Worm (Caenorhabditis elegans) whole organism, early embryonic: ENCODE results near the gene C31C9.7.

Experiments
- B0310.2 ChIP-seq: sonication (generic microtip); optimal IDR thresholded peaks from 2 replicates; lab custom pipeline; 2016; ENCODE audit warnings: mild to moderate bottlenecking, missing genetic modification characterization, missing compliant biosample characterization
- F13C5.2 ChIP-seq: sonication (generic microtip); optimal IDR thresholded peaks from 2 replicates; lab custom pipeline; 2017; ENCODE audit warnings: mild to moderate bottlenecking, missing genetic modification characterization, inconsistent platforms, missing compliant biosample characterization
- aly-1 ChIP-seq: sonication (generic microtip); optimal IDR thresholded peaks from 2 replicates; lab custom pipeline; 2016; ENCODE audit warnings: missing genetic modification characterization, missing compliant biosample characterization
- ama-1 ChIP-seq: fragments of 150-350 bp; optimal IDR thresholded peaks from 2 replicates; lab custom pipeline; 2014
- ceh-13 ChIP-seq: fragments of 200-800 bp; sonication (Bioruptor generic); optimal IDR thresholded peaks from 2 replicates; lab custom pipeline; 2018; ENCODE audit warnings: mild to moderate bottlenecking, missing genetic modification characterization, missing compliant biosample characterization
- ceh-36 ChIP-seq: sonication (generic microtip); optimal IDR thresholded peaks from 2 replicates; lab custom pipeline; 2016; ENCODE audit warnings: missing genetic modification characterization, inconsistent platforms, missing compliant biosample characterization
- ets-7 ChIP-seq: sonication (generic microtip); optimal IDR thresholded peaks from 2 replicates; lab custom pipeline; 2016; ENCODE audit warnings: missing genotype, missing genetic modification characterization, missing compliant biosample characterization
- flt-1 ChIP-seq: fragments of 200-800 bp; sonication (Bioruptor generic); IDR thresholded peaks from 2 replicates; pipeline ENCODE4 v1.3.6; 2022; ENCODE audit warnings: missing genetic modification characterization, missing compliant biosample characterization
- hmbx-1 ChIP-seq: sonication (generic microtip); optimal IDR thresholded peaks from 2 replicates; lab custom pipeline; 2016; ENCODE audit warnings: mild to moderate bottlenecking, missing genetic modification characterization, missing compliant biosample characterization
- hmg-4 ChIP-seq: fragments of 200-800 bp; sonication (Bioruptor generic); optimal IDR thresholded peaks from 2 replicates; lab custom pipeline; 2018; ENCODE audit warnings: mild to moderate bottlenecking, missing genetic modification characterization, missing compliant biosample characterization
- hnd-1 ChIP-seq: sonication (generic microtip); optimal IDR thresholded peaks from 2 replicates; lab custom pipeline; 2016; ENCODE audit warnings: missing genetic modification characterization, missing compliant biosample characterization
- pes-1 ChIP-seq: fragments of 200-800 bp; sonication (Bioruptor generic); IDR thresholded peaks from 2 replicates; pipeline ENCODE4 v1.3.6; 2022; ENCODE audit warnings: missing genetic modification reagents, missing genetic modification characterization, missing compliant biosample characterization
- scrt-1 ChIP-seq: fragments of 200-800 bp; sonication (Bioruptor generic); IDR thresholded peaks from 2 replicates; pipeline ENCODE4 v1.3.6; 2022; ENCODE audit warnings: missing genetic modification characterization, missing compliant biosample characterization
- sea-1 ChIP-seq: fragments of 200-800 bp; sonication (Bioruptor generic); conservative IDR thresholded peaks from 2 replicates; pipeline ENCODE4 v1.3.6; 2022; ENCODE audit warnings: missing genetic modification characterization, missing compliant biosample characterization
- tbx-11 ChIP-seq: fragments of 200-800 bp; sonication (Bioruptor generic); IDR thresholded peaks from 2 replicates; pipeline ENCODE4 v1.3.6; 2022; ENCODE audit warnings: missing genetic modification characterization, missing compliant biosample characterization
- tbx-37 ChIP-seq: fragments of 200-800 bp; sonication (Bioruptor generic); conservative IDR thresholded peaks from 2 replicates; pipeline ENCODE4 v1.3.6; 2022; ENCODE audit warnings: missing genetic modification reagents, missing genetic modification characterization, missing compliant biosample characterization
- tra-4 ChIP-seq: sonication (generic microtip); optimal IDR thresholded peaks from 2 replicates; lab custom pipeline; 2017; ENCODE audit warnings: missing genetic modification characterization, missing compliant biosample characterization

C31C9.7 gene

ce11 chrII:13664416-13664815 lies 4.5 kb upstream of the C31C9.7 start:
- no peak for TF ChIP-seq hnd-1 (tag; lab: Kevin White, UChicago)
- TF ChIP-seq tbx-37 = no peak
- TF ChIP-seq F13C5.2 = no peak
- no peak for TF ChIP-seq hmbx-1 (tag; lab: Kevin White, UChicago)
- no peak for TF ChIP-seq tbx-11 (GFP tag; lab: Robert Waterston, UW)
- TF ChIP-seq scrt-1 (GFP tag; lab: Robert Waterston, UW) = no peak
- TF ChIP-seq tra-4 = no peak
- no peak for TF ChIP-seq ama-1 (lab: Kevin White, UChicago)
- TF ChIP-seq flt-1 (GFP tag; lab: Robert Waterston, UW) = no peak
- no peak for TF ChIP-seq sea-1 (GFP tag; lab: Robert Waterston, UW)
- TF ChIP-seq aly-1 (tag; lab: Kevin White, UChicago) = no peak
- no peak for TF ChIP-seq ceh-36 (tag; lab: Kevin White, UChicago)
- TF ChIP-seq ceh-13 (GFP tag; lab: Kevin White, UChicago) = no peak
- no peak for TF ChIP-seq B0310.2 (tag; lab: Kevin White, UChicago)
- no peak for TF ChIP-seq pes-1

- TF ChIP-seq tbx-11 (GFP tag; lab: Robert Waterston, UW) = no peak
- TF ChIP-seq ama-1 (lab: Kevin White, UChicago) = no peak
- TF ChIP-seq B0310.2 (tag; lab: Kevin White, UChicago) = no peak
- TF ChIP-seq tra-4 = no peak
- TF ChIP-seq hnd-1 (tag; lab: Kevin White, UChicago) = no peak
- no peak for TF ChIP-seq ceh-13 (GFP tag; lab: Kevin White, UChicago)
- no peak for TF ChIP-seq aly-1 (tag; lab: Kevin White, UChicago)
- TF ChIP-seq sea-1 (GFP tag; lab: Robert Waterston, UW) = no peak
- no peak for TF ChIP-seq F13C5.2
- no peak for TF ChIP-seq ceh-36 (tag; lab: Kevin White, UChicago)
- no peak for TF ChIP-seq tbx-37
- no peak for TF ChIP-seq hmg-4 (GFP tag; lab: Kevin White, UChicago)
- TF ChIP-seq ets-7 (tag; lab: Kevin White, UChicago) = no peak
- TF ChIP-seq pes-1 = no peak
Measured at ce11 chrII:13664993-13665680, 3.8 kb upstream of the C31C9.7 start.

ce11 chrII:13670707-13671295 lies 1.9 kb downstream of the C31C9.7 start:
- TF ChIP-seq scrt-1 (GFP tag; lab: Robert Waterston, UW) (no peak), hnd-1 (tag; lab: Kevin White, UChicago) (no peak), tbx-37 (no peak), tbx-11 (GFP tag; lab: Robert Waterston, UW) (no peak), hmg-4 (GFP tag; lab: Kevin White, UChicago) (no peak), pes-1 (no peak), aly-1 (tag; lab: Kevin White, UChicago) (no peak), sea-1 (GFP tag; lab: Robert Waterston, UW) (no peak), ceh-13 (GFP tag; lab: Kevin White, UChicago) (no peak), hmbx-1 (tag; lab: Kevin White, UChicago) (no peak), ets-7 (tag; lab: Kevin White, UChicago) (no peak)

- TF ChIP-seq hmg-4 (GFP tag; lab: Kevin White, UChicago) = no peak
- TF ChIP-seq ama-1 (lab: Kevin White, UChicago) = no peak
- TF ChIP-seq sea-1 (GFP tag; lab: Robert Waterston, UW) = no peak
- TF ChIP-seq hmbx-1 (tag; lab: Kevin White, UChicago) = no peak
- TF ChIP-seq ets-7 (tag; lab: Kevin White, UChicago) = no peak
- TF ChIP-seq ceh-13 (GFP tag; lab: Kevin White, UChicago) = no peak
- no peak for TF ChIP-seq ceh-36 (tag; lab: Kevin White, UChicago)
- TF ChIP-seq pes-1 = no peak
Measured at ce11 chrII:13672057-13672456, 3.2 kb downstream of the C31C9.7 start.

ce11 chrII:13673605-13674193 lies 4.8 kb downstream of the C31C9.7 start:
- TF ChIP-seq ets-7 (tag; lab: Kevin White, UChicago) (no peak), hmbx-1 (tag; lab: Kevin White, UChicago) (no peak), B0310.2 (tag; lab: Kevin White, UChicago) (no peak), tra-4 (no peak), hnd-1 (tag; lab: Kevin White, UChicago) (no peak), sea-1 (GFP tag; lab: Robert Waterston, UW) (no peak), hmg-4 (GFP tag; lab: Kevin White, UChicago) (no peak), ceh-36 (tag; lab: Kevin White, UChicago) (no peak), tbx-37 (no peak), ama-1 (lab: Kevin White, UChicago) (no peak), aly-1 (tag; lab: Kevin White, UChicago) (no peak), flt-1 (GFP tag; lab: Robert Waterston, UW) (no peak)

ce11 chrII:13675212-13675611 lies 6.3 kb downstream of the C31C9.7 start:
- TF ChIP-seq aly-1 (tag; lab: Kevin White, UChicago) = no peak
- no peak for TF ChIP-seq tra-4
- TF ChIP-seq tbx-11 (GFP tag; lab: Robert Waterston, UW) = no peak
- no peak for TF ChIP-seq F13C5.2
- TF ChIP-seq hnd-1 (tag; lab: Kevin White, UChicago) = no peak
- no peak for TF ChIP-seq flt-1 (GFP tag; lab: Robert Waterston, UW)
- no peak for TF ChIP-seq tbx-37
- TF ChIP-seq B0310.2 (tag; lab: Kevin White, UChicago) = no peak
- no peak for TF ChIP-seq ets-7 (tag; lab: Kevin White, UChicago)
- TF ChIP-seq hmg-4 (GFP tag; lab: Kevin White, UChicago) = no peak
- TF ChIP-seq sea-1 (GFP tag; lab: Robert Waterston, UW) = no peak
- no peak for TF ChIP-seq pes-1
- TF ChIP-seq ceh-36 (tag; lab: Kevin White, UChicago) = no peak
- no peak for TF ChIP-seq hmbx-1 (tag; lab: Kevin White, UChicago)
- TF ChIP-seq scrt-1 (GFP tag; lab: Robert Waterston, UW) = no peak
- no peak for TF ChIP-seq ama-1 (lab: Kevin White, UChicago)
- TF ChIP-seq ceh-13 (GFP tag; lab: Kevin White, UChicago) = no peak
